Fruit fly (Drosophila melanogaster) whole organism, embryonic: ENCODE measurements around the gene CG6048.

ENCODE experiments used
- Atf6 ChIP-seq: fragments of 200-800 bp; sonication (Bioruptor generic); IDR thresholded peaks from 2 replicates; pipeline ENCODE4 v1.3.6; 2022; ENCODE audit warnings: missing biosample characterization, missing genetic modification characterization
- CG10462 ChIP-seq: fragments of 200-800 bp; sonication (Bioruptor generic); optimal IDR thresholded peaks from 2 replicates; lab custom pipeline; 2016; ENCODE audit warnings: missing biosample characterization, missing genetic modification characterization
- CG10654 ChIP-seq: fragments of 200-800 bp; sonication (Bioruptor generic); optimal IDR thresholded peaks from 2 replicates; lab custom pipeline; 2016; ENCODE audit warnings: missing biosample characterization, missing genetic modification characterization
- CG10979 ChIP-seq: fragments of 200-800 bp; sonication (Bioruptor generic); optimal IDR thresholded peaks from 2 replicates; lab custom pipeline; 2018; ENCODE audit warnings: missing biosample characterization, mild to moderate bottlenecking, missing genetic modification characterization, moderate library complexity
- CG12236 ChIP-seq: fragments of 200-800 bp; sonication (Bioruptor generic); optimal IDR thresholded peaks from 2 replicates; lab custom pipeline; 2016; ENCODE audit warnings: missing biosample characterization, missing genetic modification characterization
- CG1233 ChIP-seq: fragments of 200-800 bp; sonication (Bioruptor generic); optimal IDR thresholded peaks from 4 replicates; lab custom pipeline; 2018; ENCODE audit warnings: missing biosample characterization, mild to moderate bottlenecking, missing genetic modification characterization
- CG13894 ChIP-seq: fragments of 200-800 bp; sonication (Bioruptor generic); optimal IDR thresholded peaks from 3 replicates; lab custom pipeline; 2018; ENCODE audit warnings: missing biosample characterization, mild to moderate bottlenecking, missing genetic modification characterization, moderate library complexity
- CG14441 ChIP-seq: fragments of 200-800 bp; sonication (Bioruptor generic); IDR thresholded peaks from 2 replicates; pipeline ENCODE4 v1.3.6; 2022; ENCODE audit warnings: missing biosample characterization, missing genetic modification characterization
- CG16813 ChIP-seq: fragments of 200-800 bp; sonication (Bioruptor generic); IDR thresholded peaks from 3 replicates; pipeline ENCODE4 v1.3.6; 2022; ENCODE audit warnings: missing biosample characterization, missing genetic modification characterization; ENCODE audit not compliant: partially characterized antibody
- CG17359 ChIP-seq: fragments of 200-800 bp; sonication (Bioruptor generic); optimal IDR thresholded peaks from 3 replicates; lab custom pipeline; 2018; ENCODE audit warnings: missing biosample characterization, mild to moderate bottlenecking, missing genetic modification characterization, moderate library complexity
- CG17385 ChIP-seq: fragments of 200-800 bp; sonication (Bioruptor generic); optimal IDR thresholded peaks from 3 replicates; lab custom pipeline; 2018; ENCODE audit warnings: missing biosample characterization, mild to moderate bottlenecking, missing genetic modification characterization
- CG18262 ChIP-seq: fragments of 200-800 bp; optimal IDR thresholded peaks from 3 replicates; lab custom pipeline; 2019; ENCODE audit warnings: missing biosample characterization, mild to moderate bottlenecking, missing genetic modification characterization, moderate library complexity
- CG32772 ChIP-seq: fragments of 200-800 bp; sonication (Bioruptor generic); IDR thresholded peaks from 2 replicates; pipeline ENCODE4 v1.3.6; 2022; ENCODE audit warnings: missing biosample characterization, missing genetic modification characterization
- CG34422 ChIP-seq: fragments of 200-800 bp; sonication (Bioruptor generic); IDR thresholded peaks from 3 replicates; pipeline ENCODE4 v1.3.6; 2022; ENCODE audit warnings: missing biosample characterization, missing genetic modification characterization
- CG3726 ChIP-seq: fragments of 200-800 bp; sonication (Bioruptor generic); IDR thresholded peaks from 3 replicates; pipeline ENCODE4, ENCODE4 v1.3.6; 2022; ENCODE audit warnings: missing biosample characterization, missing genetic modification characterization
- CG4282 ChIP-seq: fragments of 200-800 bp; sonication (Bioruptor generic); optimal IDR thresholded peaks from 2 replicates; lab custom pipeline; 2016; ENCODE audit warnings: missing biosample characterization, missing genetic modification characterization
- CG5180 ChIP-seq: fragments of 200-800 bp; sonication (Bioruptor generic); optimal IDR thresholded peaks from 3 replicates; lab custom pipeline; 2017; ENCODE audit warnings: missing biosample characterization, missing genetic modification characterization, mild to moderate bottlenecking, moderate library complexity, missing genetic modification reagents
- CG6689 ChIP-seq: fragments of 200-800 bp; sonication (Bioruptor generic); IDR thresholded peaks from 2 replicates; pipeline ENCODE4 v1.3.6; 2022; ENCODE audit warnings: missing biosample characterization, missing genetic modification characterization
- CoRest ChIP-seq: fragments of 200-800 bp; sonication (Bioruptor generic); optimal IDR thresholded peaks from 3 replicates; lab custom pipeline; 2018; ENCODE audit warnings: missing biosample characterization, mild to moderate bottlenecking, missing genetic modification characterization, moderate library complexity
- CrebB ChIP-seq: fragments of 200-800 bp; sonication (Bioruptor generic); optimal IDR thresholded peaks from 3 replicates; lab custom pipeline; 2018; ENCODE audit warnings: missing biosample characterization, mild to moderate bottlenecking, missing genetic modification characterization
- Deaf1 ChIP-seq: fragments of 200-800 bp; optimal IDR thresholded peaks from 3 replicates; lab custom pipeline; 2019; ENCODE audit warnings: missing biosample characterization, mild to moderate bottlenecking, missing genetic modification characterization, moderate library complexity
- E2f2 ChIP-seq: fragments of 200-800 bp; sonication (Bioruptor generic); IDR thresholded peaks from 2 replicates; pipeline ENCODE4 v1.3.6; 2022; ENCODE audit warnings: missing biosample characterization, missing genetic modification characterization
- ERR ChIP-seq: fragments of 200-800 bp; sonication (Bioruptor generic); optimal IDR thresholded peaks from 2 replicates; lab custom pipeline; 2016; ENCODE audit warnings: missing biosample characterization, missing genetic modification characterization
- HmgZ ChIP-seq: fragments of 200-800 bp; sonication (Bioruptor generic); optimal IDR thresholded peaks from 2 replicates; lab custom pipeline; 2018; ENCODE audit warnings: missing biosample characterization, mild to moderate bottlenecking, missing genetic modification characterization
- Hmx ChIP-seq: fragments of 200-800 bp; sonication (Bioruptor generic); optimal IDR thresholded peaks from 2 replicates; lab custom pipeline; 2016; ENCODE audit warnings: missing biosample characterization, missing genetic modification characterization
- Hr39 ChIP-seq: fragments of >200 bp; optimal IDR thresholded peaks from 2 replicates; lab custom pipeline; 2017
- Mad ChIP-seq: fragments of 200-800 bp; sonication (Bioruptor generic); optimal IDR thresholded peaks from 2 replicates; lab custom pipeline; 2016; ENCODE audit warnings: missing biosample characterization, missing genetic modification characterization
- Nf-YC ChIP-seq: fragments of 200-800 bp; optimal IDR thresholded peaks from 3 replicates; lab custom pipeline; 2019; ENCODE audit warnings: missing biosample characterization, mild to moderate bottlenecking, missing genetic modification characterization, moderate library complexity
- Oaz ChIP-seq: fragments of 200-800 bp; sonication (Bioruptor generic); IDR thresholded peaks from 2 replicates; pipeline ENCODE4 v1.3.6; 2022; ENCODE audit warnings: missing biosample characterization, missing genetic modification characterization
- ara ChIP-seq: fragments of 200-800 bp; sonication (Bioruptor generic); IDR thresholded peaks from 2 replicates; pipeline ENCODE4 v1.3.6; 2022; ENCODE audit warnings: missing biosample characterization, missing genetic modification characterization
- bsh ChIP-seq, 2 experiments: fragments of 200-800 bp; sonication (Bioruptor generic); optimal IDR thresholded peaks; 2 replicates each; lab custom pipeline; 2017 to 2018; ENCODE audit warnings: mild to moderate bottlenecking in 2 of 2, missing biosample characterization in 2 of 2, missing genetic modification characterization in 2 of 2, moderate library complexity in 1 of 2
- cad ChIP-seq: fragments of >200 bp; optimal IDR thresholded peaks from 2 replicates; lab custom pipeline; 2017; ENCODE audit warnings: missing biosample characterization, missing genetic modification characterization
- cas ChIP-seq: fragments of 200-800 bp; sonication (Bioruptor generic); IDR thresholded peaks from 2 replicates; pipeline ENCODE4 v1.3.6; 2022; ENCODE audit warnings: missing biosample characterization, missing genetic modification characterization
- croc ChIP-seq: fragments of 200-800 bp; sonication (Bioruptor generic); conservative IDR thresholded peaks from 3 replicates; pipeline ENCODE4 v1.3.6; 2022; ENCODE audit warnings: missing biosample characterization, missing genetic modification characterization
- cwo ChIP-seq: fragments of 200-800 bp; sonication (Bioruptor generic); optimal IDR thresholded peaks from 3 replicates; lab custom pipeline; 2017; ENCODE audit warnings: missing biosample characterization, missing genetic modification characterization, mild to moderate bottlenecking, moderate library complexity, missing genetic modification reagents
- dysf ChIP-seq: fragments of 200-800 bp; sonication (Bioruptor generic); IDR thresholded peaks from 3 replicates; pipeline ENCODE4 v1.3.6; 2022; ENCODE audit warnings: missing biosample characterization, missing genetic modification characterization
- grau ChIP-seq: fragments of 200-800 bp; optimal IDR thresholded peaks from 3 replicates; lab custom pipeline; 2019; ENCODE audit warnings: missing biosample characterization, mild to moderate bottlenecking, missing genetic modification characterization, moderate library complexity
- hbn ChIP-seq: fragments of 200-800 bp; sonication (Bioruptor generic); IDR thresholded peaks from 2 replicates; pipeline ENCODE4 v1.3.6; 2022; ENCODE audit warnings: missing biosample characterization, missing genetic modification characterization; ENCODE audit not compliant: partially characterized antibody
- insv ChIP-seq, 2 experiments: fragments of 200-800 bp; sonication (Bioruptor generic); optimal IDR thresholded peaks; 3 replicates each; lab custom pipeline; 2016 to 2018; ENCODE audit warnings: missing biosample characterization in 2 of 2, missing genetic modification characterization in 2 of 2
- kah ChIP-seq: fragments of 200-800 bp; sonication (Bioruptor generic); optimal IDR thresholded peaks from 2 replicates; lab custom pipeline; 2018; ENCODE audit warnings: missing biosample characterization, mild to moderate bottlenecking, missing genetic modification characterization
- mld ChIP-seq: fragments of 200-800 bp; sonication (Bioruptor generic); IDR thresholded peaks from 3 replicates; pipeline ENCODE4 v1.3.6; 2022; ENCODE audit warnings: missing biosample characterization, missing genetic modification characterization; ENCODE audit not compliant: partially characterized antibody
- nom ChIP-seq: fragments of 200-800 bp; sonication (Bioruptor generic); optimal IDR thresholded peaks from 2 replicates; lab custom pipeline; 2017; ENCODE audit warnings: missing biosample characterization, missing genetic modification characterization, mild to moderate bottlenecking, moderate library complexity, missing genetic modification reagents
- onecut ChIP-seq: fragments of 200-800 bp; sonication (Bioruptor generic); IDR thresholded peaks from 2 replicates; pipeline ENCODE4 v1.3.6; 2022; ENCODE audit warnings: missing biosample characterization, missing genetic modification characterization
- peb ChIP-seq: fragments of 200-800 bp; sonication (Bioruptor generic); IDR thresholded peaks from 2 replicates; pipeline ENCODE4 v1.3.6; 2022; ENCODE audit warnings: missing biosample characterization, missing genetic modification characterization
- pfk ChIP-seq: fragments of 200-800 bp; sonication (Bioruptor generic); optimal IDR thresholded peaks from 2 replicates; lab custom pipeline; 2018; ENCODE audit warnings: missing biosample characterization, mild to moderate bottlenecking, missing genetic modification characterization, moderate library complexity
- run ChIP-seq: fragments of 200-800 bp; sonication (Bioruptor generic); optimal IDR thresholded peaks from 3 replicates; lab custom pipeline; 2018; ENCODE audit warnings: missing biosample characterization, mild to moderate bottlenecking, missing genetic modification characterization
- stwl ChIP-seq: fragments of 200-800 bp; sonication (Bioruptor generic); optimal IDR thresholded peaks from 3 replicates; lab custom pipeline; 2018; ENCODE audit warnings: missing biosample characterization, mild to moderate bottlenecking, missing genetic modification characterization, moderate library complexity
- tgo ChIP-seq: fragments of 200-800 bp; sonication (Bioruptor generic); IDR thresholded peaks from 3 replicates; pipeline ENCODE4 v1.3.6; 2022; ENCODE audit warnings: missing biosample characterization, missing genetic modification characterization
- toy ChIP-seq: fragments of 200-800 bp; sonication (Bioruptor generic); IDR thresholded peaks from 2 replicates; pipeline ENCODE4 v1.3.6; 2022; ENCODE audit warnings: missing biosample characterization, missing genetic modification characterization

Gene CG6048

DNA sequence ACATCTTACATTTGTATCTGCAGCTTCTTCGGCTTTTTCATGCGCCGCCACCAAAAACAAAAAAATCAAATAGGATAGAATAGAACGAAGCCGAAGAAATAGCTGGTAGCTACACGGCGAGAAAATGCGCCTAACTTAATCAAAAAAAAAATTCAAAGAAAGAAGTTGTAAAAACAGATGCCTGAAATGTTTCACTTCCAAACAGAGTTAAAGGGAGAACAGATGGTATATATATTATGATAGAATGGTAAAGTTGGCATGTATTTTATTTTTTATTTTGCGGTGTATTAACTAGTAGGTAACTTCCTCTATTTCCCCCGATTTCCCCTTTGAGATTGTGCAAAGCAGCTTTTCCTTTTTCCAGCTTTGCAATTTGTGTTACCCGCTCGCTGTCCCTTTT lies 28.0 kb upstream of the CG6048 start (continued):
- TF ChIP-seq E2f2 (GFP tag; lab: Robert Waterston, UW) = 0 out of 2 replicates have a peak, but pooled peaks have one; percentile 14
- no peak for TF ChIP-seq cad (GFP tag; lab: Kevin White, UChicago)
- no peak for TF ChIP-seq CG13894 (tag; lab: Kevin White, UChicago)
- no peak for TF ChIP-seq CG5180 (GFP tag; lab: Kevin White, UChicago)
- no peak for TF ChIP-seq Mad (GFP tag; lab: Kevin White, UChicago)
- no peak for TF ChIP-seq CG4282 (GFP tag; lab: Kevin White, UChicago)
- TF ChIP-seq Deaf1 (tag; lab: Kevin White, UChicago) = peak; percentile 5
- TF ChIP-seq pfk (GFP tag; lab: Kevin White, UChicago) = no peak
- no peak for TF ChIP-seq hbn
- TF ChIP-seq CG12236 (GFP tag; lab: Kevin White, UChicago) = no peak
- no peak for TF ChIP-seq croc (GFP tag; lab: Robert Waterston, UW)
- peak; percentile 44 for TF ChIP-seq grau
- no peak for TF ChIP-seq CoRest
- no peak for TF ChIP-seq CG10462
- no peak for TF ChIP-seq cwo (GFP tag; lab: Kevin White, UChicago)
- no peak for TF ChIP-seq ara (GFP tag; lab: Robert Waterston, UW)
- no peak for TF ChIP-seq nom (GFP tag; lab: Kevin White, UChicago)
- TF ChIP-seq Hr39 = no peak
- TF ChIP-seq ERR (GFP tag; lab: Kevin White, UChicago) = no peak
- TF ChIP-seq mld (GFP tag; lab: Robert Waterston, UW) = no peak
- peak; percentile 43 for TF ChIP-seq CG17359 (tag; lab: Kevin White, UChicago)
- no peak for TF ChIP-seq CrebB (tag; lab: Kevin White, UChicago)
- no peak for TF ChIP-seq CG10654 (GFP tag; lab: Kevin White, UChicago)
- no peak for TF ChIP-seq insv (GFP tag; optimal IDR thresholded peaks at IDR 0.05; lab: Kevin White, UChicago)
- TF ChIP-seq CG16813 (GFP tag; lab: Robert Waterston, UW) = no peak
- no peak for TF ChIP-seq Nf-YC (tag; lab: Kevin White, UChicago)
- no peak for TF ChIP-seq stwl (tag; lab: Kevin White, UChicago)
- no peak for TF ChIP-seq cas (GFP tag; lab: Robert Waterston, UW)
- TF ChIP-seq toy (GFP tag; lab: Robert Waterston, UW) = no peak
- TF ChIP-seq CG1233 (GFP tag; lab: Kevin White, UChicago) = no peak
- TF ChIP-seq Hmx (GFP tag; lab: Kevin White, UChicago) = no peak
- TF ChIP-seq HmgZ (tag; lab: Kevin White, UChicago) = no peak
- TF ChIP-seq, all 482 proteins: peak for 83

DNA sequence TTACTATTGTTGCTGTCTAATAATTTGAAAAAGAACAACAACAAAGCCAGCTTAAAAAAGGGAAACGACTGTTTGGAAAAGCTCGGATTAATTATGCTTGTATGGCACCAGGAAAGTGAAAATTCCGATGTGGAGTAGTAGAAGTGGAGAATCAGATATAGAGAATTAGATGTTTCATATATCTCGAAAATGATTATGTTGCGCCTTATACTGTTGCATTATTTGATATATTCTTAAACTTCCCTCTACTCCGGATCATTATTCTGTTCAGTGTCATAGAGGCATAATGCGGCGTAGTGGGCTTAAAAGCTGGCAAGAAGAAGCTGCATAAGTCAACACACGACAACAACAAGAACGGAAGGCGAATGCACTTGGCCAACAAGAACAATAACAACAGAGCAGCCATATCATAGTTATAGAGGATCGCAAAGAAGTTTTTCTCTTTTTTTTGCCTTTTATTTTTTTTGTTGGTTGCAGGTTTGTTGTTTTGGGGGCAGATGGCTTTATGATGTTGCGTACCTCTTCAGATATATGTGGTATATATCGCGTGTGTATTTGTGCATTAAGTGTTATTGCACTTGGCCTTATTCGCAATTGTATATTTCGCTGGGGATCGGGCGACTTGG lies 26.5 kb upstream of the CG6048 start:
- TF ChIP-seq onecut (GFP tag; lab: Robert Waterston, UW) (0 out of 2 replicates have a peak, but pooled peaks have one; percentile 14), CG32772 (GFP tag; lab: Robert Waterston, UW) (0 out of 2 replicates have a peak, but pooled peaks have one; percentile 11), tgo (GFP tag; lab: Robert Waterston, UW) (peak; percentile 19; the same call in 1 of the 3 replicates), bsh (GFP tag; optimal IDR thresholded peaks at IDR 0.05; lab: Kevin White, UChicago) (peak; percentile 18 to 38), kah (GFP tag; lab: Kevin White, UChicago) (no peak), CG34422 (GFP tag; lab: Robert Waterston, UW) (peak; percentile 41; the same call in 1 of the 3 replicates), CG3726 (GFP tag; lab: Robert Waterston, UW) (no peak), ara (GFP tag; lab: Robert Waterston, UW) (peak; percentile 45; the same call in 1 of the 2 replicates), Atf6 (GFP tag; lab: Robert Waterston, UW) (no peak), CG10979 (tag; lab: Kevin White, UChicago) (peak; percentile 36), CG6689 (GFP tag; lab: Robert Waterston, UW) (peak; percentile 30), dysf (0 out of 3 replicates have a peak, but pooled peaks have one; percentile 26), CG17385 (peak; percentile 23), nom (GFP tag; lab: Kevin White, UChicago) (peak; percentile 59), peb (0 out of 2 replicates have a peak, but pooled peaks have one; percentile 6), CG18262 (tag; lab: Kevin White, UChicago) (peak; percentile 21), CG14441 (GFP tag; lab: Robert Waterston, UW) (peak; percentile 42; the same call in 1 of the 2 replicates), run (tag; lab: Kevin White, UChicago) (no peak), CG17359 (tag; lab: Kevin White, UChicago) (peak; percentile 1), Oaz (GFP tag; lab: Robert Waterston, UW) (0 out of 2 replicates have a peak, but pooled peaks have one; percentile 16)
